Worm (Caenorhabditis elegans): ENCODE results near the gene ptr-3.

ptr-3 gene

DNA sequence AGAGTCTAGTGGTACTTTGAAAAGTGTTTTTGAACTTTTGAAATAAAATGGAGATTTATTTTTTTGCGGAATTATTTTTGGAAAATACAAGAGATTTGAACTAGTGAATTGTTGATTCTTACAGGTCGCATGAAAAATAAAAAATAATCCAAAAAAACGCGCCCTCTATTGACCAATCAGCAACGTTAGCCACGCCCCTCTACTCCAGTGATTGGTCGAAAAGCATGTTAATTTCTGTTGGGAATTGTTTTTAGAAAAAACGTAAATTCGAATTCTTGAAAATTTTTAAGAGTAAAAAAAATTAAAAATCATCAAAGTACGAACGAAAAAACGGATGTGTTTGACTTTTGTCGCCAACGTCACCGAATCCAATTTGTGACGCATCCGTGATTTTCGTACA lies 3.0 kb upstream of the ptr-3 start:
- TF ChIP-seq lin-32 (GFP tag; optimal IDR thresholded peaks at IDR 0.05) (no peak), hlh-1 (tag; optimal IDR thresholded peaks at IDR 0.05) (no peak), mep-1 (tag; optimal IDR thresholded peaks at IDR 0.05) (no peak), elt-3 (tag; optimal IDR thresholded peaks at IDR 0.05) (no peak), bed-3 (GFP tag; optimal IDR thresholded peaks at IDR 0.05) (no peak), unc-39 (tag; optimal IDR thresholded peaks at IDR 0.05) (no peak), tbx-8 (GFP tag; optimal IDR thresholded peaks at IDR 0.05) (no peak), zip-8 (tag; optimal IDR thresholded peaks at IDR 0.05) (no peak), nhr-237 (tag; optimal IDR thresholded peaks at IDR 0.05) (no peak), unc-120 (tag; optimal IDR thresholded peaks at IDR 0.05; ENCODE audit: poor library complexity, severe bottlenecking) (no peak), nhr-76 (tag; optimal IDR thresholded peaks at IDR 0.05) (no peak), ham-2 (GFP tag; optimal IDR thresholded peaks at IDR 0.05) (no peak), cnd-1 (tag; optimal IDR thresholded peaks at IDR 0.05) (no peak), ztf-11 (tag; optimal IDR thresholded peaks at IDR 0.05) (no peak), unc-62 (GFP tag; optimal IDR thresholded peaks at IDR 0.05) (no peak), lsy-2 (tag; optimal IDR thresholded peaks at IDR 0.05) (no peak)

DNA sequence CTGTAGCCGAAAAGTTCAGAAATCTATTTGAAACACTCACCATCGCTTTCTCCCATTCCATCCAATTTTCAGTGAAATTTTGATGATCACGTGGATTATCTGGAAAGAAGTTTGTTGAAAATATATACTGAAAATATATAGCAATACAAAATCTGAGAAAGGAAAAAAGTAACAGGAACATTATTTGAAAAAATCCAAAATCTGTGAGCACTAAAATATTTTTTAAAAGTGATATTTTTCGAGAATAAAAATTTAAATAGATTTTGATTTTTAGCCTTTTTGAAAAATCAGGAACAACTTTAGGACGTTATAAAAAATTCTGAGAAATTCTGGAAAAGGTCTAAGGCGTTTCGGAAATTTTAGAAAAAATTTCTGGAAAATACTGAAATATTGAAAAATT lies 10.4 kb downstream of the ptr-3 start, which contains the start of gene dmsr-4:
TSS of gene dmsr-4 (minus strand) at position 101 of the 400 bp plus-strand sequence.
- TF ChIP-seq ceh-43 (GFP tag; optimal IDR thresholded peaks at IDR 0.05) (no peak), nhr-76 (tag; optimal IDR thresholded peaks at IDR 0.05) (no peak), sptf-1 (tag; optimal IDR thresholded peaks at IDR 0.05) (no peak), unc-120 (tag; optimal IDR thresholded peaks at IDR 0.05; ENCODE audit: poor library complexity, severe bottlenecking) (no peak), tbx-8 (GFP tag; optimal IDR thresholded peaks at IDR 0.05) (no peak), ceh-39 (tag; optimal IDR thresholded peaks at IDR 0.05) (no peak), unc-62 (GFP tag; optimal IDR thresholded peaks at IDR 0.05) (no peak), snpc-4 (tag; optimal IDR thresholded peaks at IDR 0.05) (no peak), flh-1 (GFP tag; optimal IDR thresholded peaks at IDR 0.05) (no peak), nhr-12 (tag; optimal IDR thresholded peaks at IDR 0.05) (no peak), ztf-11 (tag; optimal IDR thresholded peaks at IDR 0.05) (no peak), mep-1 (tag; optimal IDR thresholded peaks at IDR 0.05) (no peak)

DNA sequence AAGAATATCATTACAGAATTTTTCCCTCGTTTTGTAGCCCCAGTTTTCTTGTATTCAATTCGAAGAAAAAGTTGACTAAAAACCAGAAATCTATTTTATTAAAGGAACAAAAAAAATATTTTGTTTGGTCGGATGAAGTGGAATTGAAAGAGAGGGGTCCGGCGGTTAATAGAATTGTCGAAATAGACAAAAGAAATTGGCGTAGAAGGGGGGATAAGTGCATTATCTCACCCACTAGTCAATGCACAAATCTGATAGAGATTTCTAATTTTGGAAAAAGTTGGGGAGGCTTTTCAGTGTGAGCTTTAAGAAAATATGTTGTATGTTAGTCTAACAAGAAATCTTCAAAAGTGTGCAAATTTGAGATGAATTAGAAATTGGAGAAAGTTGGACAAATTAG lies 12.9 kb downstream of the ptr-3 start:
- TF ChIP-seq ces-1 (GFP tag; optimal IDR thresholded peaks at IDR 0.05) (peak; percentile 97), sem-2 (GFP tag; optimal IDR thresholded peaks at IDR 0.05) (no peak), ztf-11 (tag; optimal IDR thresholded peaks at IDR 0.05) (no peak), blmp-1 (tag; optimal IDR thresholded peaks at IDR 0.05) (no peak), mab-5 (tag; optimal IDR thresholded peaks at IDR 0.05) (no peak), mep-1 (tag; optimal IDR thresholded peaks at IDR 0.05) (no peak), tbx-8 (GFP tag; optimal IDR thresholded peaks at IDR 0.05) (no peak), unc-62 (GFP tag; optimal IDR thresholded peaks at IDR 0.05) (no peak)

DNA sequence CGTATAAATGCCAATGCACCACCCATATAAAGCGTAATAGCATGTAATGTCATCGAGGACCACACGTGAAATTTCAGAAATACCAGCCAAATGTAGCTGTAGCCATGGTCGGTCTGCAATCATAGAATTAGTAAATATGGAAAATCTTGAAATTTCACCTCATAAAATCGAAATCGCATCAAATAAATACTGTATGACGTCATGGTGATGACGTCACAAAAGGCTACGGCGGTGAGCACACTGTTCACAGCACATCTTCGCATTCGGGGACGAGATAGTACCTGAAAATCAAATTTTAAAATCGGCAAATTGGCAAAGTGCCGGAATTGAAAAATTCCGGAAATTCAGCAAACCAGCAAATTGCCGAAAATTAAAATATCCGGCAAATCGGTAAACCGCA lies 17.6 kb downstream of the ptr-3 start:
- no peak for TF ChIP-seq elt-3 (tag; optimal IDR thresholded peaks at IDR 0.05)
- peak; percentile 96 for TF ChIP-seq zip-8 (tag; optimal IDR thresholded peaks at IDR 0.05)
- TF ChIP-seq M03D4.4 (tag; optimal IDR thresholded peaks at IDR 0.05) = no peak
- no peak for TF ChIP-seq nhr-12 (tag; optimal IDR thresholded peaks at IDR 0.05)
- TF ChIP-seq pha-4 (tag; optimal IDR thresholded peaks at IDR 0.05) = no peak

DNA sequence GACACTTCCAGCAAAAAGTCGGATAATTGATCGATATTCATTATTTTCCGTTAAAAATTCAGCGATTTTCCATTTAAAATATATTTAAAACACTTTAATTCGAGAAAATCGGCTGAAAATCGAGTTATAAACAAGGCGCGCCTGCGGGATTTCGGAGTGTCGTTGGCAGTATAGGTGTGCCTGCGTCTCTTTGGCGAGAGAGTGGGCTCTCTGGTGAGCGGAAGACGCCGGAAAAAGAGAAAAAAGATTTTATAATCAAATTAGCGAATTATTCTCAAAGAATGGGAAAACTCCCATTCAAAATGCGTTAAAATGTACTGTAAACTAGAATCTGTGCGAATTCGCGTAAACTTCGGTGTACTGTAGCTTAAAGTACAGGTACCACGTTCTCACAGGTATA lies 19.6 kb downstream of the ptr-3 start, which contains the start of gene D1069.3:
TSS of gene D1069.3 (minus strand) at position 158 of the 400 bp plus-strand sequence.
- no peak for TF ChIP-seq ceh-43 (GFP tag; optimal IDR thresholded peaks at IDR 0.05)
- no peak for TF ChIP-seq nhr-12 (tag; optimal IDR thresholded peaks at IDR 0.05)
- TF ChIP-seq ces-1 (GFP tag; optimal IDR thresholded peaks at IDR 0.05) = peak; percentile 87
- no peak for TF ChIP-seq bed-3 (GFP tag; optimal IDR thresholded peaks at IDR 0.05)
- TF ChIP-seq ceh-83 (GFP tag; optimal IDR thresholded peaks at IDR 0.05) = no peak
- no peak for TF ChIP-seq blmp-1 (tag; optimal IDR thresholded peaks at IDR 0.05)
- no peak for TF ChIP-seq nhr-76 (tag; optimal IDR thresholded peaks at IDR 0.05)
- no peak for TF ChIP-seq nhr-28 (tag; optimal IDR thresholded peaks at IDR 0.05)

DNA sequence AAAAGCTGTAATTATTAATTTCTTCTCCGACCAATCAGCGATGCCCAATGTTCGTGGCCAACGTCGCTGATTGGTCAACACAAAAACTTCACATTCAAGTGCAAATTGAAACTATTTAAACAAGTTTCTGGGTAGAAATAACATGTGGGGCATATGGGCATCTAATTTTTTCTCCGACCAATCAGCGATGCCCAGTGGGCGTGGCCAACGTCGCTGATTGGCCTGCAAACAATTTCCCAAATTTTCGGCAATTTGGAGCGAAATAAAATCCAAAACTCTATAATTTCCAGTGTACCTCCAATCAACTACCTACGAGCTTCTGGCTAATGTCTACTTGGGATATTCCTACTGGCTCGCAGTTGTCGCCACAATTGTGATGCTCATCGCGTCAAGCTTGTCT lies 26.1 kb downstream of the ptr-3 start:
- TF ChIP-seq ces-1 (GFP tag; optimal IDR thresholded peaks at IDR 0.05) (no peak), ham-2 (GFP tag; optimal IDR thresholded peaks at IDR 0.05) (no peak), flh-1 (GFP tag; optimal IDR thresholded peaks at IDR 0.05) (no peak), elt-1 (tag; optimal IDR thresholded peaks at IDR 0.05; ENCODE audit: borderline replicate concordance, insufficient read depth) (no peak), drap-1 (GFP tag; optimal IDR thresholded peaks at IDR 0.05) (no peak), ceh-83 (GFP tag; optimal IDR thresholded peaks at IDR 0.05) (no peak), lsy-2 (tag; optimal IDR thresholded peaks at IDR 0.05) (no peak), nhr-237 (tag; optimal IDR thresholded peaks at IDR 0.05) (no peak), sptf-1 (tag; optimal IDR thresholded peaks at IDR 0.05) (no peak), pha-4 (tag; optimal IDR thresholded peaks at IDR 0.05) (no peak), blmp-1 (tag; optimal IDR thresholded peaks at IDR 0.05) (no peak), unc-62 (GFP tag; optimal IDR thresholded peaks at IDR 0.05) (no peak), sem-2 (GFP tag; optimal IDR thresholded peaks at IDR 0.05) (no peak), cnd-1 (tag; optimal IDR thresholded peaks at IDR 0.05) (no peak), lin-32 (GFP tag; optimal IDR thresholded peaks at IDR 0.05) (no peak), mep-1 (tag; optimal IDR thresholded peaks at IDR 0.05) (no peak), zip-8 (tag; optimal IDR thresholded peaks at IDR 0.05) (no peak), unc-120 (tag; optimal IDR thresholded peaks at IDR 0.05; ENCODE audit: poor library complexity, severe bottlenecking) (no peak), nhr-12 (tag; optimal IDR thresholded peaks at IDR 0.05) (no peak)

Measured in whole organism, mixed stage, embryonic.